Worm (Caenorhabditis elegans): ENCODE results near the gene scrm-3.

Gene scrm-3

DNA sequence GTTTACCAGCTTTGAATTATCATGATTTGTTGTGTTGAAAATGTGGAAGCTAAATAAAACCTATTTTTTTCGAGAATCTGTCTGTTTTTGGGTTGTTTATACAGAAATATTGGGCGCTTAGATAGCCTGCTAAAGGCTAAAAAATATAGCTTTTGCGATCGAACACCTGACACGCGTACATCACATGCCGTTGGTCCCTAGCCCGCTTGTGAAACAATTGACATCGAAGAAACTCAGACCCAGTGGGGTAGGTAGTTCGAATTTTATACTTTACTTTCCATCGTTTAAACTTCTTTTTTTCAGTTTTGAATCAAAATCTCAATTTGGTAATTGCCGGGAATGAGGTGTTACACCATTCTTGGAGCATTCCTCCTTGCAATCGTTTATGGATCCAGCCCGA lies 18.0 kb downstream of the scrm-3 start, which contains the start of gene C17B7.4:
Gene C17B7.4 (plus strand): TSS at position 301 of the 400 bp plus-strand sequence.
- TF ChIP-seq ztf-18 (tag; optimal IDR thresholded peaks at IDR 0.05), result no peak
- TF ChIP-seq T07F8.4 (tag; optimal IDR thresholded peaks at IDR 0.05), result no peak
- TF ChIP-seq B0336.3 (GFP tag; IDR thresholded peaks at IDR 0.05), result no peak
- TF ChIP-seq F57C9.4 (tag; optimal IDR thresholded peaks at IDR 0.05), result no peak
- no peak for TF ChIP-seq lsl-1 (GFP tag; optimal IDR thresholded peaks at IDR 0.05)
- TF ChIP-seq Y53F4B.3 (GFP tag; IDR thresholded peaks at IDR 0.05), result no peak
- TF ChIP-seq nfya-2 (GFP tag; IDR thresholded peaks at IDR 0.05), result no peak
- TF ChIP-seq zim-3 (tag; optimal IDR thresholded peaks at IDR 0.05), result no peak
- TF ChIP-seq die-1 (tag; optimal IDR thresholded peaks at IDR 0.05), result no peak
- no peak for TF ChIP-seq xnd-1 (tag; optimal IDR thresholded peaks at IDR 0.05)
- TF ChIP-seq rcor-1 (GFP tag; IDR thresholded peaks at IDR 0.05), result no peak
- TF ChIP-seq F33H1.4 (GFP tag; IDR thresholded peaks at IDR 0.05), result no peak
- TF ChIP-seq F57A8.1 (GFP tag; optimal IDR thresholded peaks at IDR 0.05), result no peak
- no peak for TF ChIP-seq dpff-1 (tag; optimal IDR thresholded peaks at IDR 0.05)
- TF ChIP-seq him-1 (tag; optimal IDR thresholded peaks at IDR 0.05), result no peak
- no peak for TF ChIP-seq nhr-80 (tag; optimal IDR thresholded peaks at IDR 0.05)
- TF ChIP-seq nhr-179 (tag; optimal IDR thresholded peaks at IDR 0.05), result no peak
- no peak for TF ChIP-seq sptf-2 (GFP tag; optimal IDR thresholded peaks at IDR 0.05)
- TF ChIP-seq ztf-6 (GFP tag; IDR thresholded peaks at IDR 0.05), result no peak
- TF ChIP-seq tbx-9 (tag; optimal IDR thresholded peaks at IDR 0.05; ENCODE audit: borderline replicate concordance), result no peak

DNA sequence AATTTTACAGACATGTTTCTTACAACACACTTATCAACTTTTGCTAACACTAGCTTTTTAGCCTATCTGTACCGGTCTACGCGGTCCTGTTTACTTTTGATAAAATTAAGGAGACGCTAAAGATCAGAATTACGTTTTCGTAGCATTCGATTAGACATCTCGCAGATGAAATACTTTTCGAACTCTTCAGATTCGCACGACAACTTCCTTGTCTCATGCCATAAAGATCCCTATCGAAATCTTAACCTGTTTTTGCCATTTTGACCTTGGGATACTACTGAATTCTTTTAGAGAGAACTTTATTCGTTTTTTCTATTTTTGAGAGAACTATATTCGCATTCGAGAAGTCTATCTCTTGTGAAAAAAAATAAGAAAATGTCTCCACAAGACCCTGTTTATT lies 23.7 kb downstream of the scrm-3 start, which contains the start of gene C17B7.5:
Gene C17B7.5 (plus strand): TSS at position 301 of the 400 bp plus-strand sequence.
- no peak for TF ChIP-seq him-1 (tag; optimal IDR thresholded peaks at IDR 0.05)
- no peak for TF ChIP-seq lin-26 (GFP tag; IDR thresholded peaks at IDR 0.05)
- no peak for TF ChIP-seq ama-1 (optimal IDR thresholded peaks at IDR 0.05)
- TF ChIP-seq ama-1 (GFP tag; optimal IDR thresholded peaks at IDR 0.05), result no peak
- TF ChIP-seq let-607 (tag; optimal IDR thresholded peaks at IDR 0.05), result no peak
- no peak for TF ChIP-seq rpc-1 (optimal IDR thresholded peaks at IDR 0.05)
- TF ChIP-seq rpc-1 (tag; optimal IDR thresholded peaks at IDR 0.05), result no peak
- no peak for TF ChIP-seq lin-54 (GFP tag; optimal IDR thresholded peaks at IDR 0.05)
- TF ChIP-seq nfya-1 (tag; optimal IDR thresholded peaks at IDR 0.05; ENCODE audit: borderline replicate concordance, insufficient read depth), result no peak
- no peak for TF ChIP-seq ztf-22 (GFP tag; optimal IDR thresholded peaks at IDR 0.05)
- TF ChIP-seq pbrm-1 (GFP tag; IDR thresholded peaks at IDR 0.05), result no peak
- no peak for TF ChIP-seq T26A5.8 (tag; optimal IDR thresholded peaks at IDR 0.05)
- TF ChIP-seq madf-6 (GFP tag; IDR thresholded peaks at IDR 0.05), result no peak
- no peak for TF ChIP-seq cebp-2 (GFP tag; IDR thresholded peaks at IDR 0.05)
- TF ChIP-seq ets-4 (GFP tag; optimal IDR thresholded peaks at IDR 0.05), result no peak
- no peak for TF ChIP-seq madf-8 (GFP tag; conservative IDR thresholded peaks at IDR 0.05)
- TF ChIP-seq F57C9.4 (tag; optimal IDR thresholded peaks at IDR 0.05), result no peak
- TF ChIP-seq F23B12.7 (tag; optimal IDR thresholded peaks at IDR 0.05; ENCODE audit: insufficient read depth), result no peak
- no peak for TF ChIP-seq zim-3 (tag; optimal IDR thresholded peaks at IDR 0.05)
- no peak for TF ChIP-seq akir-1 (GFP tag; optimal IDR thresholded peaks at IDR 0.05)
- TF ChIP-seq F49E8.2 (tag; optimal IDR thresholded peaks at IDR 0.05; ENCODE audit: insufficient read depth), result no peak
- no peak for TF ChIP-seq Y79H2A.3 (GFP tag; conservative IDR thresholded peaks at IDR 0.05)
